Fruit fly (Drosophila melanogaster) whole organism, prepupa: ENCODE data around the gene Stt3A.

Experiments
- Blimp-1 ChIP-seq: fragments of 200-800 bp; sonication (Bioruptor generic); optimal IDR thresholded peaks from 3 replicates; lab custom pipeline; 2017; ENCODE audit warnings: missing biosample characterization, missing genetic modification characterization, mild to moderate bottlenecking, moderate library complexity, missing genetic modification reagents
- CG11762 ChIP-seq: fragments of 200-800 bp; sonication (Bioruptor generic); optimal IDR thresholded peaks from 3 replicates; lab custom pipeline; 2016; ENCODE audit warnings: missing biosample characterization, missing genetic modification characterization; ENCODE audit not compliant: insufficient read depth
- CG6808 ChIP-seq: fragments of 200-800 bp; sonication (Bioruptor generic); optimal IDR thresholded peaks from 3 replicates; lab custom pipeline; 2017; ENCODE audit warnings: missing biosample characterization, missing genetic modification characterization, mild to moderate bottlenecking, moderate library complexity, missing genetic modification reagents
- Hr4 ChIP-seq: fragments of 200-800 bp; sonication (Bioruptor generic); optimal IDR thresholded peaks from 3 replicates; lab custom pipeline; 2016; ENCODE audit warnings: missing biosample characterization, missing genetic modification characterization
- cyc ChIP-seq: fragments of 200-800 bp; sonication (Bioruptor generic); optimal IDR thresholded peaks from 3 replicates; lab custom pipeline; 2016; ENCODE audit warnings: missing biosample characterization, missing genetic modification characterization
- dac ChIP-seq: fragments of 200-800 bp; sonication (Bioruptor generic); optimal IDR thresholded peaks from 2 replicates; lab custom pipeline; 2017; ENCODE audit warnings: missing biosample characterization, mild to moderate bottlenecking, missing genetic modification characterization
- esn ChIP-seq: fragments of 200-800 bp; sonication (Bioruptor generic); optimal IDR thresholded peaks from 2 replicates; lab custom pipeline; 2016; ENCODE audit warnings: missing biosample characterization, mild to moderate bottlenecking, missing genetic modification characterization, moderate library complexity
- lz ChIP-seq: fragments of 200-800 bp; sonication (Bioruptor generic); optimal IDR thresholded peaks from 3 replicates; lab custom pipeline; 2016; ENCODE audit warnings: missing biosample characterization, missing genetic modification characterization
- spab ChIP-seq: fragments of 200-800 bp; sonication (Bioruptor generic); optimal IDR thresholded peaks from 2 replicates; lab custom pipeline; 2017; ENCODE audit warnings: missing biosample characterization, mild to moderate bottlenecking, missing genetic modification characterization, missing genetic modification reagents

dm6 chrX:21041825-21042224 is 11.9 kb downstream of the Stt3A start, which contains the start of gene Mgstl:
- no peak for TF ChIP-seq esn (GFP tag; lab: Kevin White, UChicago)
- no peak for TF ChIP-seq cyc
- TF ChIP-seq Blimp-1 (GFP tag; lab: Kevin White, UChicago) = no peak
- TF ChIP-seq dac (GFP tag; lab: Kevin White, UChicago) = no peak
- TF ChIP-seq spab (GFP tag; lab: Kevin White, UChicago) = no peak
- no peak for TF ChIP-seq lz (GFP tag; lab: Kevin White, UChicago)
- TF ChIP-seq CG11762 = no peak
- TF ChIP-seq Hr4 = no peak
- TF ChIP-seq CG6808 (GFP tag; lab: Kevin White, UChicago) = no peak
